Fruit fly (Drosophila melanogaster) whole organism, wandering third instar larva: Measurements from ENCODE around the gene CG17147.
A peak's percentile ranks its signal among the peaks of the same experiment; 100 is the strongest.

ENCODE experiments used
- Abd-B ChIP-seq: fragments of >200 bp; optimal IDR thresholded peaks from 2 replicates; lab custom pipeline; 2017; ENCODE audit warnings: missing biosample characterization, missing genetic modification characterization
- CG32264 ChIP-seq: fragments of 200-800 bp; sonication (Bioruptor generic); optimal IDR thresholded peaks from 2 replicates; lab custom pipeline; 2016; ENCODE audit warnings: missing biosample characterization, missing genetic modification characterization
- CG9705 ChIP-seq: fragments of 200-800 bp; sonication (Bioruptor generic); optimal IDR thresholded peaks from 2 replicates; lab custom pipeline; 2018; ENCODE audit warnings: missing biosample characterization, mild to moderate bottlenecking, missing genetic modification characterization
- CrebA ChIP-seq: fragments of 200-800 bp; sonication (Bioruptor generic); optimal IDR thresholded peaks from 2 replicates; lab custom pipeline; 2016; ENCODE audit warnings: missing biosample characterization, mild to moderate bottlenecking, missing genetic modification characterization, borderline replicate concordance
- Dfd ChIP-seq: fragments of >200 bp; optimal IDR thresholded peaks from 2 replicates; lab custom pipeline; 2017; ENCODE audit warnings: missing biosample characterization, missing genetic modification characterization
- Dif ChIP-seq: fragments of 200-275, 200-300 bp; sonication (Bioruptor generic); optimal IDR thresholded peaks from 2 replicates; lab custom pipeline; 2018; ENCODE audit warnings: missing biosample characterization, missing genetic modification characterization; ENCODE audit not compliant: partially characterized antibody
- GATAd ChIP-seq: sonication (Bioruptor generic); optimal IDR thresholded peaks from 2 replicates; lab custom pipeline; 2016; ENCODE audit warnings: missing biosample characterization, missing genetic modification characterization
- HLH106 ChIP-seq: fragments of 200-800 bp; optimal IDR thresholded peaks from 3 replicates; lab custom pipeline; 2019; ENCODE audit warnings: missing biosample characterization, mild to moderate bottlenecking, missing genetic modification characterization, moderate library complexity
- Hnf4 ChIP-seq: fragments of 200-800 bp; sonication (Bioruptor generic); optimal IDR thresholded peaks from 2 replicates; lab custom pipeline; 2016; ENCODE audit warnings: missing biosample characterization, mild to moderate bottlenecking, missing genetic modification characterization
- Hr78 ChIP-seq: fragments of >200 bp; optimal IDR thresholded peaks from 2 replicates; lab custom pipeline; 2017; ENCODE audit warnings: missing biosample characterization, missing genetic modification characterization
- Hr83 ChIP-seq: fragments of 200-300 bp; sonication (Bioruptor generic); optimal IDR thresholded peaks from 2 replicates; lab custom pipeline; 2016; ENCODE audit warnings: missing biosample characterization, mild to moderate bottlenecking, missing genetic modification characterization, moderate library complexity; ENCODE audit not compliant: poor library complexity, severe bottlenecking
- Jra ChIP-seq: sonication (Bioruptor generic); optimal IDR thresholded peaks from 2 replicates; lab custom pipeline; 2016; ENCODE audit warnings: missing biosample characterization, missing genetic modification characterization
- Mio ChIP-seq: sonication (Bioruptor generic); optimal IDR thresholded peaks from 2 replicates; lab custom pipeline; 2016; ENCODE audit warnings: missing biosample characterization, missing genetic modification characterization
- Myc ChIP-seq: fragments of >200 bp; optimal IDR thresholded peaks from 2 replicates; lab custom pipeline; 2017
- N ChIP-seq: fragments of >200 bp; optimal IDR thresholded peaks from 2 replicates; lab custom pipeline; 2018; ENCODE audit warnings: missing biosample characterization, missing external identifiers, missing genetic modification characterization
- OdsH ChIP-seq: fragments of 200-800 bp; sonication (Bioruptor generic); optimal IDR thresholded peaks from 2 replicates; lab custom pipeline; 2016; ENCODE audit warnings: missing biosample characterization, mild to moderate bottlenecking, missing genetic modification characterization
- Rel ChIP-seq, 2 experiments: fragments of 200-800 bp; sonication (Bioruptor generic) in 1 of 2; optimal IDR thresholded peaks; 2 replicates in 1 of 2; 3 replicates in 1 of 2; lab custom pipeline; 2016 to 2019; ENCODE audit warnings: mild to moderate bottlenecking in 2 of 2, missing biosample characterization in 2 of 2, missing genetic modification characterization in 2 of 2, moderate library complexity in 1 of 2
- Sp1 ChIP-seq: fragments of 200-800 bp; sonication (Bioruptor generic); optimal IDR thresholded peaks from 3 replicates; lab custom pipeline; 2019; ENCODE audit warnings: missing biosample characterization, mild to moderate bottlenecking, missing genetic modification characterization, moderate library complexity
- Vsx2 ChIP-seq: fragments of 200-300, 225-300 bp; sonication (Bioruptor generic); optimal IDR thresholded peaks from 2 replicates; lab custom pipeline; 2018; ENCODE audit warnings: missing biosample characterization, missing genetic modification characterization; ENCODE audit not compliant: partially characterized antibody
- br ChIP-seq: fragments of 200-800 bp; sonication (Bioruptor generic); optimal IDR thresholded peaks from 2 replicates; lab custom pipeline; 2016; ENCODE audit warnings: missing biosample characterization, missing genetic modification characterization
- brk ChIP-seq: fragments of 200-800 bp; sonication (Bioruptor generic); optimal IDR thresholded peaks from 2 replicates; lab custom pipeline; 2016; ENCODE audit warnings: missing biosample characterization, mild to moderate bottlenecking, missing genetic modification characterization
- dl ChIP-seq, 2 experiments: fragments of 175-275, 200-275 bp in 1 of 2; fragments of 200-275 bp in 1 of 2; sonication (Bioruptor generic); optimal IDR thresholded peaks; lab custom pipeline; 2018; ENCODE audit warnings: mild to moderate bottlenecking in 2 of 2, missing biosample characterization in 2 of 2, missing genetic modification characterization in 2 of 2, moderate library complexity in 2 of 2; ENCODE audit not compliant: partially characterized antibody in 2 of 2, insufficient read depth in 1 of 2
- dmrt93B ChIP-seq: fragments of 200-800 bp; sonication (Bioruptor generic); optimal IDR thresholded peaks from 2 replicates; lab custom pipeline; 2018; ENCODE audit warnings: missing biosample characterization, mild to moderate bottlenecking, missing genetic modification characterization
- dsf ChIP-seq: sonication (Bioruptor generic); optimal IDR thresholded peaks from 2 replicates; lab custom pipeline; 2016; ENCODE audit warnings: missing biosample characterization, missing genetic modification characterization, borderline replicate concordance
- ey ChIP-seq: fragments of 200-800 bp; sonication (Bioruptor generic); optimal IDR thresholded peaks from 2 replicates; lab custom pipeline; 2016; ENCODE audit warnings: missing biosample characterization, missing genetic modification characterization
- foxo ChIP-seq, 2 experiments: fragments of 200-800 bp; sonication (Bioruptor generic); optimal IDR thresholded peaks; 2 replicates in 1 of 2; 3 replicates in 1 of 2; lab custom pipeline; 2016 to 2017; ENCODE audit warnings: missing biosample characterization in 2 of 2, missing genetic modification characterization in 2 of 2
- fru ChIP-seq: fragments of 200-800 bp; sonication (Bioruptor generic); optimal IDR thresholded peaks from 3 replicates; lab custom pipeline; 2016; ENCODE audit warnings: missing biosample characterization, mild to moderate bottlenecking, missing genetic modification characterization
- h ChIP-seq: fragments of 200-800 bp; sonication (Bioruptor generic); optimal IDR thresholded peaks from 3 replicates; lab custom pipeline; 2016; ENCODE audit warnings: missing biosample characterization, mild to moderate bottlenecking, missing genetic modification characterization
- jim ChIP-seq: fragments of 175-275, 200-325 bp; sonication (Bioruptor generic); optimal IDR thresholded peaks from 2 replicates; lab custom pipeline; 2016; ENCODE audit warnings: missing biosample characterization, mild to moderate bottlenecking, missing genetic modification characterization
- lola ChIP-seq: fragments of >200 bp; optimal IDR thresholded peaks from 2 replicates; lab custom pipeline; 2017; ENCODE audit warnings: missing biosample characterization, missing genetic modification characterization
- pan ChIP-seq: fragments of >200 bp; optimal IDR thresholded peaks from 2 replicates; lab custom pipeline; 2017
- psq ChIP-seq: fragments of 200-800 bp; sonication (Bioruptor generic); optimal IDR thresholded peaks from 3 replicates; lab custom pipeline; 2017; ENCODE audit warnings: missing biosample characterization, mild to moderate bottlenecking, missing genetic modification characterization, moderate library complexity
- rgr ChIP-seq: fragments of 200-800 bp; sonication (Bioruptor generic); optimal IDR thresholded peaks from 3 replicates; lab custom pipeline; 2016; ENCODE audit warnings: missing biosample characterization, mild to moderate bottlenecking, missing genetic modification characterization
- sage ChIP-seq: fragments of 200-800 bp; sonication (Bioruptor generic); optimal IDR thresholded peaks from 2 replicates; lab custom pipeline; 2016; ENCODE audit warnings: missing biosample characterization, mild to moderate bottlenecking, missing genetic modification characterization
- sv ChIP-seq: fragments of 200-800 bp; sonication (Bioruptor generic); optimal IDR thresholded peaks from 3 replicates; lab custom pipeline; 2016; ENCODE audit warnings: missing biosample characterization, missing genetic modification characterization
- tai ChIP-seq: sonication (Bioruptor generic); optimal IDR thresholded peaks from 2 replicates; lab custom pipeline; 2016; ENCODE audit warnings: missing biosample characterization, missing genetic modification characterization
- usp ChIP-seq: fragments of >200 bp; optimal IDR thresholded peaks from 2 replicates; lab custom pipeline; 2017; ENCODE audit warnings: missing biosample characterization, missing genetic modification characterization
- woc ChIP-seq: sonication (Bioruptor generic); optimal IDR thresholded peaks from 2 replicates; lab custom pipeline; 2016; ENCODE audit warnings: missing biosample characterization, mild to moderate bottlenecking, missing genetic modification characterization

CG17147 gene

dm6 chr3L:20194731-20195130, 29.0 kb upstream of the CG17147 start:
- no peak for TF ChIP-seq lola (GFP tag; lab: Kevin White, UChicago)
- no peak for TF ChIP-seq sv (GFP tag; lab: Kevin White, UChicago)
- TF ChIP-seq Dif, result no peak
- no peak for TF ChIP-seq Dfd (GFP tag; lab: Kevin White, UChicago)
- no peak for TF ChIP-seq dsf (GFP tag; lab: Kevin White, UChicago)
- peak; percentile 60 for TF ChIP-seq Sp1 (GFP tag; lab: Kevin White, UChicago)
- TF ChIP-seq psq (GFP tag; lab: Kevin White, UChicago), result peak; percentile 41
- TF ChIP-seq Rel (GFP tag; optimal IDR thresholded peaks at IDR 0.05; lab: Kevin White, UChicago), result no peak
- no peak for TF ChIP-seq Rel (tag; optimal IDR thresholded peaks at IDR 0.05; lab: Kevin White, UChicago)
- no peak for TF ChIP-seq Hr83 (GFP tag; lab: Kevin White, UChicago)
- peak; percentile 34 for TF ChIP-seq dmrt93B (GFP tag; lab: Kevin White, UChicago)
- TF ChIP-seq h (GFP tag; lab: Kevin White, UChicago), result peak; percentile 79
- TF ChIP-seq HLH106, result peak; percentile 71
- TF ChIP-seq Myc (lab: Kevin White, UChicago), result no peak
- TF ChIP-seq GATAd (GFP tag; lab: Kevin White, UChicago), result no peak
- TF ChIP-seq CG9705 (GFP tag; lab: Kevin White, UChicago), result no peak
- TF ChIP-seq N, result no peak
- TF ChIP-seq sage (GFP tag; lab: Kevin White, UChicago), result peak; percentile 36
- no peak for TF ChIP-seq Jra (GFP tag; lab: Kevin White, UChicago)
- no peak for TF ChIP-seq dl (GFP tag; optimal IDR thresholded peaks at IDR 0.05; lab: Kevin White, UChicago; ENCODE audit: insufficient read depth in 1 of 2, partially characterized antibody in 2 of 2)
- TF ChIP-seq ey, result peak; percentile 60
- no peak for TF ChIP-seq usp
- no peak for TF ChIP-seq jim (GFP tag; lab: Kevin White, UChicago)
- TF ChIP-seq Hr78 (GFP tag; lab: Kevin White, UChicago), result no peak
- TF ChIP-seq OdsH, result peak; percentile 61
- TF ChIP-seq brk, result peak; percentile 23
- TF ChIP-seq CrebA, result no peak
- no peak for TF ChIP-seq Vsx2
- peak; percentile 29 for TF ChIP-seq tai
- TF ChIP-seq fru (GFP tag; lab: Kevin White, UChicago), result peak; percentile 67
- TF ChIP-seq foxo (GFP tag; optimal IDR thresholded peaks at IDR 0.05; lab: Kevin White, UChicago), result peak in 1 of 2 experiments; percentile 77
- no peak for TF ChIP-seq CG32264
- no peak for TF ChIP-seq Abd-B
- TF ChIP-seq Mio, result no peak
- no peak for TF ChIP-seq pan (lab: Kevin White, UChicago)
- peak; percentile 71 for TF ChIP-seq rgr (GFP tag; lab: Kevin White, UChicago)
- peak; percentile 66 for TF ChIP-seq br (GFP tag; lab: Kevin White, UChicago)
- TF ChIP-seq woc (GFP tag; lab: Kevin White, UChicago), result peak; percentile 43
- TF ChIP-seq Hnf4, result peak; percentile 64

dm6 chr3L:20195875-20196274, 27.9 kb upstream of the CG17147 start:
- TF ChIP-seq ey, result peak; percentile 53
- peak; percentile 41 for TF ChIP-seq h (GFP tag; lab: Kevin White, UChicago)
- peak; percentile 59 for TF ChIP-seq fru (GFP tag; lab: Kevin White, UChicago)
- peak; percentile 34 for TF ChIP-seq rgr (GFP tag; lab: Kevin White, UChicago)
- TF ChIP-seq foxo (GFP tag; optimal IDR thresholded peaks at IDR 0.05; lab: Kevin White, UChicago), result peak in 1 of 2 experiments; percentile 38
- TF ChIP-seq CG9705 (GFP tag; lab: Kevin White, UChicago), result no peak
- no peak for TF ChIP-seq Hr78 (GFP tag; lab: Kevin White, UChicago)
- peak; percentile 11 for TF ChIP-seq OdsH
- TF ChIP-seq br (GFP tag; lab: Kevin White, UChicago), result peak; percentile 19
- TF ChIP-seq HLH106, result peak; percentile 55
- no peak for TF ChIP-seq Sp1 (GFP tag; lab: Kevin White, UChicago)
- TF ChIP-seq woc (GFP tag; lab: Kevin White, UChicago), result peak; percentile 41

DNA sequence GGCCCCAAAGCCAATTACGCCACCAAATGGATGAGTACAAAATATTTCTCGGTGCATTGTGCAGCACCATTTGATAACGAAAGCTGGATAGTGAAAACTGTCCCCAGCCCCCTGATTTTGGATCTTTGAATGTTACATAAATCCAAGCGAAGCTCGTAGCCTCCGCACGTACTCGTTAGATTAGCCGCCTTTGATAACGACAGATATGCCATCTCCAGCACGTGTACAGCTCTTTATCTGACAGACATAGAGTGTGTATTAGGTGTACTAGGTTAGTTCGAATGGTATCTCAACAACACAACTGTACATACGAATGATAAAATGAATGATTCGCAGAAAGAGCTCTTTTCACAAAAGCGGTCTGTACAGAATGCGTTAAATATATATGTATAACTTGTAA, 27.4 kb upstream of the CG17147 start:
- TF ChIP-seq Myc (lab: Kevin White, UChicago) (no peak), lola (GFP tag; lab: Kevin White, UChicago) (no peak), Abd-B (no peak), CrebA (no peak), pan (lab: Kevin White, UChicago) (no peak), Dfd (GFP tag; lab: Kevin White, UChicago) (no peak), OdsH (no peak)
- TF ChIP-seq, all 38 proteins: peak for 0
